Worm (Caenorhabditis elegans): ENCODE data around the gene W02A2.8.

The W02A2.8 gene

ce11 chrIV:13374918-13375317, 16.5 kb upstream of the W02A2.8 start:
- TF ChIP-seq nhr-20 (tag; optimal IDR thresholded peaks at IDR 0.05) (no peak), irx-1 (tag; optimal IDR thresholded peaks at IDR 0.05) (no peak), ceh-90 (tag; optimal IDR thresholded peaks at IDR 0.05) (no peak), nhr-77 (tag; optimal IDR thresholded peaks at IDR 0.05) (no peak), isw-1 (GFP tag; IDR thresholded peaks at IDR 0.05) (no peak), lin-14 (GFP tag; optimal IDR thresholded peaks at IDR 0.05) (no peak), mab-9 (GFP tag; IDR thresholded peaks at IDR 0.05) (no peak), jun-1 (tag; optimal IDR thresholded peaks at IDR 0.05) (no peak), xbp-1 (tag; optimal IDR thresholded peaks at IDR 0.05) (no peak), ztf-11 (tag; optimal IDR thresholded peaks at IDR 0.05) (no peak), dpl-1 (GFP tag; optimal IDR thresholded peaks at IDR 0.05) (no peak), mdl-1 (tag; optimal IDR thresholded peaks at IDR 0.05) (no peak), fkh-10 (GFP tag; optimal IDR thresholded peaks at IDR 0.05) (no peak), fkh-8 (tag; optimal IDR thresholded peaks at IDR 0.05) (no peak), hpl-2 (GFP tag; optimal IDR thresholded peaks at IDR 0.05) (no peak), rnt-1 (tag; optimal IDR thresholded peaks at IDR 0.05) (no peak)

- no peak for TF ChIP-seq ceh-90 (tag; optimal IDR thresholded peaks at IDR 0.05)
- no peak for TF ChIP-seq isw-1 (GFP tag; IDR thresholded peaks at IDR 0.05)
- TF ChIP-seq ceh-82 (tag; optimal IDR thresholded peaks at IDR 0.05) = no peak
- TF ChIP-seq tlp-1 (tag; optimal IDR thresholded peaks at IDR 0.05) = no peak
- TF ChIP-seq mep-1 (tag; optimal IDR thresholded peaks at IDR 0.05) = no peak
- no peak for TF ChIP-seq zag-1 (tag; optimal IDR thresholded peaks at IDR 0.05)
- no peak for TF ChIP-seq egl-13 (tag; optimal IDR thresholded peaks at IDR 0.05)
- TF ChIP-seq aha-1 (tag; optimal IDR thresholded peaks at IDR 0.05) = no peak
- TF ChIP-seq nhr-90 (tag; optimal IDR thresholded peaks at IDR 0.05; ENCODE audit: poor library complexity) = no peak
- TF ChIP-seq unc-62 (GFP tag; optimal IDR thresholded peaks at IDR 0.05) = no peak
- no peak for TF ChIP-seq nhr-237 (tag; optimal IDR thresholded peaks at IDR 0.05)
- no peak for TF ChIP-seq snpc-4 (tag; optimal IDR thresholded peaks at IDR 0.05)
- no peak for TF ChIP-seq lin-15B (tag; optimal IDR thresholded peaks at IDR 0.05)
- no peak for TF ChIP-seq nhr-85 (tag)
- no peak for TF ChIP-seq C34B4.2 (tag; optimal IDR thresholded peaks at IDR 0.05)
- TF ChIP-seq nhr-76 (tag; optimal IDR thresholded peaks at IDR 0.05) = no peak
- no peak for TF ChIP-seq nhr-12 (tag; optimal IDR thresholded peaks at IDR 0.05)
- no peak for TF ChIP-seq nhr-19 (GFP tag; conservative IDR thresholded peaks at IDR 0.05)
Measured at ce11 chrIV:13371699-13372098, 13.3 kb upstream of the W02A2.8 start, which contains the start of gene Y62E10A.6. Gene Y62E10A.6, plus strand, starts transcription at chrIV:13371999.

- TF ChIP-seq zip-4 (GFP tag; optimal IDR thresholded peaks at IDR 0.05) = no peak
- no peak for TF ChIP-seq nhr-12 (tag; optimal IDR thresholded peaks at IDR 0.05)
- TF ChIP-seq nhr-47 (tag; optimal IDR thresholded peaks at IDR 0.05) = peak; percentile 8
- TF ChIP-seq elt-2 (tag; optimal IDR thresholded peaks at IDR 0.05) = no peak
- TF ChIP-seq nhr-19 (GFP tag; conservative IDR thresholded peaks at IDR 0.05) = no peak
- no peak for TF ChIP-seq alr-1 (tag; optimal IDR thresholded peaks at IDR 0.05; ENCODE audit: borderline replicate concordance)
- no peak for TF ChIP-seq nhr-20 (tag; optimal IDR thresholded peaks at IDR 0.05)
- peak; percentile 6 for TF ChIP-seq C16A3.4 (tag; optimal IDR thresholded peaks at IDR 0.05)
- no peak for TF ChIP-seq efl-3 (GFP tag; optimal IDR thresholded peaks at IDR 0.05)
- TF ChIP-seq lin-35 (GFP tag; optimal IDR thresholded peaks at IDR 0.05) = peak; percentile 40 to 71
- no peak for TF ChIP-seq tbx-2 (tag; optimal IDR thresholded peaks at IDR 0.05)
- TF ChIP-seq nhr-84 (tag; optimal IDR thresholded peaks at IDR 0.05) = no peak
- no peak for TF ChIP-seq ceh-63 (GFP tag; optimal IDR thresholded peaks at IDR 0.05)
- TF ChIP-seq ztf-4 (tag; optimal IDR thresholded peaks at IDR 0.05) = no peak
- TF ChIP-seq elt-3 (tag; optimal IDR thresholded peaks at IDR 0.05) = no peak
- no peak for TF ChIP-seq lin-39 (tag; optimal IDR thresholded peaks at IDR 0.05)
- no peak for TF ChIP-seq lin-15B (tag; optimal IDR thresholded peaks at IDR 0.05)
- TF ChIP-seq nhr-237 (tag; optimal IDR thresholded peaks at IDR 0.05) = no peak
- TF ChIP-seq dpl-1 (GFP tag; optimal IDR thresholded peaks at IDR 0.05) = peak; percentile 6 to 39 (median 26)
- TF ChIP-seq fkh-8 (tag; optimal IDR thresholded peaks at IDR 0.05) = no peak
- no peak for TF ChIP-seq isw-1 (GFP tag; IDR thresholded peaks at IDR 0.05)
- TF ChIP-seq hpl-2 (GFP tag; optimal IDR thresholded peaks at IDR 0.05) = no peak
- no peak for TF ChIP-seq ceh-8 (GFP tag; optimal IDR thresholded peaks at IDR 0.05)
- TF ChIP-seq lsy-2 (tag; optimal IDR thresholded peaks at IDR 0.05) = peak; percentile 52 to 91
- TF ChIP-seq skn-1 (tag; optimal IDR thresholded peaks at IDR 0.05) = peak; percentile 29
- no peak for TF ChIP-seq unc-30 (tag; optimal IDR thresholded peaks at IDR 0.05)
- TF ChIP-seq ceh-88 (GFP tag; IDR thresholded peaks at IDR 0.05) = no peak
Measured at ce11 chrIV:13370235-13370739, 11.9 kb upstream of the W02A2.8 start, which contains the start of the genes rla-2, popl-7 and Y62E10A.24. Gene rla-2, minus strand, starts transcription at chrIV:13370285. Gene popl-7, plus strand, starts transcription at chrIV:13370689. Gene Y62E10A.24, plus strand, starts transcription at chrIV:13370710.

Measured in whole organism, L1 larva.